Fruit fly (Drosophila melanogaster): Measurements from ENCODE around the gene CG15824.

- TF ChIP-seq D19A (tag; optimal IDR thresholded peaks at IDR 0.05) = peak; percentile 28
- TF ChIP-seq Mad (GFP tag; optimal IDR thresholded peaks at IDR 0.05) = no peak
These were observed 57.2 kb downstream of the CG15824 start for dm6 chr2L:827516-828362.
